Worm (Caenorhabditis elegans) whole organism, dauer: ENCODE results near the gene F54D12.10.

ENCODE experiments used
- unc-62 ChIP-seq: sonication (generic microtip); optimal IDR thresholded peaks from 2 replicates; lab custom pipeline; 2017; ENCODE audit warnings: missing biosample characterization, missing genetic modification reagents, missing genetic modification characterization

The F54D12.10 gene

DNA sequence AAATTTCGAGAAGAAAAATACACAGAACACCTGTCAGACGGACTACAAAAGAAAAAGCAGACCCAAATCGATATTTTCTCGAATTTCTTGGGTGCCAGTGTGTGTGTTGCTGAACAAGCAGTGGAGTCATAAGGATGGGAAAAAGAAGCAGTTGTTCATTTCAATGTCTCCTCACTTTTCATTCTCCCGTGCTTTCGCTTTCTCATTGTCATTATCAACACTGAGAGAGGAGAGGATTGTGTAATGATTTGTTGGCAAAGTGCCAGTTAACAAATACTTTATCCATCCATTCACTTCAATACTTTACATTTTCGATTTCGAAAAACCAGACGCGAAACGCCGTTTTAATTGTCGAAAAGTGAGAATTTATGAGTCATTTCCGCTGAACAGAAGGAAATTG lies 2.5 kb downstream of the F54D12.10 start:
- no peak for TF ChIP-seq unc-62

DNA sequence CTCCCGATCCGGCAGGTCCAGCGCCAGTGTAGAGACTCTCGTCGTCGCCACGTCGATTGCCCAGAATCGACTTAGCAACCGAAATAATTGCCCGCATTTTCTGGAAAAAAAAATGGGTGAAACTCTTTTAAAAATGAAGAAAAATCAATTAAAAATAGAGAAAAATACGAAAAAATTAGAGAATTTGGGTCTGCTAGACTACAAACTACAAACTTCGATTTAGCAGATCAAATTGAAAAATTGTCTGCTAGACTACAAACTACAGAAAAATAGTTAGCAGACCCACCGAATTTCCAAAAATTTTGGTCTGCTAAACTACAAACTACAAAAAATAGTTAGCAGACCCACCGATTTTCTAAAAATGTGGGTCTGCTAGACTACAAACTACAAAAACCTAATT lies 3.3 kb downstream of the F54D12.10 start, which contains the start of gene rog-1:
TSS of gene rog-1 (minus strand) at position 101 of the 400 bp plus-strand sequence.
- TF ChIP-seq unc-62: no peak

DNA sequence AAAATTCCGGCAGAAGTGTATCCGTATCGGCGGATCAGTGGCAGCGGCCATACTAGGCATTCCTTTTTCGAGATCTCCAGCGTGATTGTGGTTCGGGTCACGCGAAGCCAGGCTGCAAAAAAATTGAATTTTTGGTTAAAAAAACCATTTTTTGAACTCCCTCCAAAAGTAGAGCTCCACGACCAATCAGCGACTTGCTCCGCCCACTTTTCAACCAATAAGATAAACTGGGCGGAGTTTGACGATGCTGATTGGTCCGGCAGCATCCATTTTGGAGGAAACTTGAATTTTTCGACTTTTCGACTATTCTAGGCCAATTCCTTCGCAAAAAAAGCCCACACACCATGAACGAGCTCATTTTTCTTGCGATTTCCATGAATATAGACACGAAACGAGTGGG lies 3.7 kb downstream of the F54D12.10 start:
- no peak for TF ChIP-seq unc-62

DNA sequence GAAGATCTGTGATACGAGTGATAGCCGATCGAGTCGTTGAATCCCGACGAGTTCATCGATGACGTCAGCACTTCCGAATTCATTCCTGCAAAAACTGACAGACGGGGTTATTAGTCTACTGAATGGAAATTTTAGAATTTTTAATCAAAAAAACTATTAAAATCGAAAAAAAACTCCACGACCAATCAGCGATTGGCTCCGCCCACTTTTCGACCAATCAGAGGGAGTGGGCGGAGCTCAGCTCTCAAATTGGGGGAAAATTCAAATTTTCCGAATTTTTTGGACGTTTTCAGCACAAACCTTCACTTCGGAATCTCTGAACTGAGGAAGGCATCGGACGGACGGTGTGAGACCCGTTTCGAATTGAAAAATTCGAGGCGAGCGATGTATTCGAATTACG lies 5.2 kb downstream of the F54D12.10 start:
- no peak for TF ChIP-seq unc-62

DNA sequence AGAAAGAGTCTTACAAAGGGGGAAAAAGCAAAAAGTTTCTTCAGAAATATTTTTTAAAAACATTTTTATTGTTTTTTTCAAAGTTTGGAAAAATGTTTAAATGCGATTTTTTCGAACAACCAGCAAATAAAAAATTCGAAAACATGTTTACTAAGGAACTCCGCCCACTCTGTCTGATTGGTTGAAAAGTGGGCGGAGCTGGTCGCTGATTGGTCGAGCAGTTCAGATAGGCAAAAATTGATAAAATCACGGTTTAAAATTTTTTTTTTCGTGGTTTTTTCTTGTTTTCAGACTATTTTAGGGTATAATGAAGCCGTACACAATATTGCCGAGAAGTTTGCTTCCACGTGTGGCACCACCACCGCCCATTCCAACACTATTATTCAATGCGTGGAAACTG lies 6.0 kb downstream of the F54D12.10 start:
- TF ChIP-seq unc-62: no peak

DNA sequence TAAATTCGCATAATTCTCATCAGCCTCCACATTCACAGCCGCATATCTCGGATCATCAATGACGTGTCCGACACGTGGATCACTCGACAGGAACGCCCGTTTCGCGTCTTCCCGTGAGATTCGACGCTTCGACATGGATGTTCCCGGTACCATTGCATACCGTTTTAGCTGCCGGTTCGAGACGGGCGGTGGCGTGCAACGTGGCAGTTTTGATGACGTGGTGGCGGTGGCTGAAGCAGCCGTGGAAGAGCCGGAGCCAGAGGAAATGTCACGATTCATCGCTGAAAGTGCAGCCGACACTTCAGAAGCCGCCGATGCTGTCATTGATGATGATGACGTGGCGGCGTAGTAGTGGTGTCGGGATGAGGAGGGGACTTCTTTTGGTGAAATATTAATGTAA lies 6.6 kb downstream of the F54D12.10 start:
- no peak for TF ChIP-seq unc-62

DNA sequence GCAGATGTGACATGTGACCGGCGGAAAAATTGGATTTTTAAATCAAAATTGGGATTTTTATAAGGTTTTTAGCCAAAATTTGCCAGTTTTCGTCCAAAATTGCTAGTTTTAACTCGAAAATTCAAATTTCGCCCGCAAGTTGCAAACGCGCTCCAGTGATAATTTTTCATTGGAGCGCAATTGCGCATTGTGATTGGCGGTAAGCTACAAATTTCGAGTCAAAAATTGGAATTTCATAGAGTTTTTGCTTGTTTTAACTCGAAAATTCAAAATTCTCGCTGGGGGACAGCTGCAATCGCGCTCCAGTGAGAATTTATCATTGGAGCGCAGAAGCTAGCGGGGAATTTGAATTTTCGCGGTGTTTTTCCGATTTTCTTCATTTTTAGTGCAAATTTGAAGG lies 8.8 kb downstream of the F54D12.10 start:
- no peak for TF ChIP-seq unc-62

DNA sequence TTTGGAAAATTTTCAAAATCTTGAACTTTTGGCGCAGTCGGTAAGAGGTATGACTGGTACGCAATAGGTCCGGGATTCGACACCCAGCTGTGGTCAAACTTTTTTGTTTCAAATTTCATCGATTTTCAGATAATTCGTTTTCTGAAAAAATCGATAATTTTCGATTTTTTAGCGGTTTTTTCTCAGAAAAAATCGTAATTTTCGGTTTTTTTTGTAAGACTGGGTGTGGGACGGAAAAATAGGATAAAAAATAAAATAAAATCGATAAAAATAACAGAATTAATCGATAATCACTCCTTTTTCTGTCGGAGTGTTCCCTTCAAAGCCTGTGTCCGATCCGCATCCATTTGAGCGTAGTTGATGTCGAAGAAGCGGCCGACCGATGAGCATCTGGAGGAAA lies 9.4 kb downstream of the F54D12.10 start:
- no peak for TF ChIP-seq unc-62

DNA sequence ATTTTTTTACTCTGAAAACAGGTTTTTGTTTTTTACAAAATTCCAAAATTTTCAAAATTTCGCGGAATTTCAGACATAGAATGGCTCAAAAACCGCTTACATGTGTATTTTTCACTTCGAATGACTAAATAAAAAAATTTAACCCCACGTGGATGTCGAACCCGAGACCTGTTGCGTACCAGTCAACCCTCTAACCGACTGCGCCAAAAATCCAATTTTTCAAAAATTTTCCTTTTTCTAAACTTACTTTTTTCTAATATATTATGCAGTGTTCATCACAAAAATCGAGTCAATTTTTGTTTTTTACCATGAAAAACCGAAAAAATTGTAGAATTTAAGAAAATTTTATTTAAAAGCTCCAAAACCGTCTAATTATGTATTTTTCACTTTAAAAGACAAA lies 12.2 kb downstream of the F54D12.10 start:
- TF ChIP-seq unc-62: no peak

DNA sequence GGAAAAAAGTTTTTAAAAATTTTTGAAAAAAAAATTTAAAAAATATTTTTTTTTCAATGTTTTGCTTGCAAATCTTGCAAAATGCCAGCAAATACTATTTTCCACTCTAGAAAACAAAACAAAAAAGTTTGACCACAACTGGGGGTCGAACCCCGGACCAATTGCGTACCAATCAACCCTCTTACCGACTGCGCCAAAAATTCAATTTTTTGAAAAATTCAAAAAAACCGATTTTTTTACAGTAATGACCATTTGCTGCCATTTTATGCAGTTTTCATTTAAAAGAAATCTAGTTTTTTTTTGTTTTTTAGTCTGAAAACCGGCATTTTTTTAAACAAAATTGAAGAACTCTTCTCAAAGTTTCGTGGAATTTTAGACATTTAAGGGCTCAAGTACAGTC lies 15.7 kb downstream of the F54D12.10 start:
- no peak for TF ChIP-seq unc-62

DNA sequence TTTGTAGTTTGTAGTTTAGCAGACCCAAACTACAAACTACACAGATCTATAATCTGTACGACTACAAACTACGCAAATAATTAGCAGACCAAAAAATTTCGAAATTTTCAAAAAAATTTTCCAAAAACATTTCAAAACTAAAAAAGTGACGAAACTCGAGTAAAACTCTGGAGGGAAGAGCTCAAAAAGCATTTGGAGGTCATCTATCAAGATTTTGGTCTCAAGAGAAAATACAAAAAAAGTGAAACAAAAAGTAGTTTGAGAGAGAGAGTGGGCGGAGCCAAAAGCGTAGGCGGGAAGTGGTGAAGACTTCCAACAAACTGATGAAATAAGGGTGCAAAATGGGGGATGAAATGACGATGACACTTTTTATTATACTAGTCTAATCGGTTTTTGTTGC lies 17.9 kb downstream of the F54D12.10 start:
- TF ChIP-seq unc-62: no peak

DNA sequence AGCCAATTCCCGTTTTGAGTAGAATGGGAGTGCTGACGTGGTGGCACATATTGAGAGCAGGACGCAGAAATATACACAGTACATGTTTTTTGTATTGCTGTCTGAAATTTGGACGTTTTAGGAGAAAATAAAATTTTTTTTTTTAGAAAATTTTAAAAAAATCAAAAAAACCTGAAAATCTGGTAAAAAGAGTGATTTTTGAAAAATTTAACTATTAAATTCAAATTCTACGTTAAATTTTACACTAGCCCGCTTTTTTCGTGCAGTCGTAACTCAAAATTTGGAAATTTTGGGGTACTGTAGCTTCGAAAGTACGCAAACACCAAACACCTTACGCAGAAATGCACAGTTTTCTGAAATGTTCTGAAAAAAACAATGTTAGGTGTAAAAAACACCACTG lies 20.3 kb downstream of the F54D12.10 start, which contains the start of gene C13A10.2:
TSS of gene C13A10.2 (minus strand) at position 101 of the 400 bp plus-strand sequence.
- no peak for TF ChIP-seq unc-62

DNA sequence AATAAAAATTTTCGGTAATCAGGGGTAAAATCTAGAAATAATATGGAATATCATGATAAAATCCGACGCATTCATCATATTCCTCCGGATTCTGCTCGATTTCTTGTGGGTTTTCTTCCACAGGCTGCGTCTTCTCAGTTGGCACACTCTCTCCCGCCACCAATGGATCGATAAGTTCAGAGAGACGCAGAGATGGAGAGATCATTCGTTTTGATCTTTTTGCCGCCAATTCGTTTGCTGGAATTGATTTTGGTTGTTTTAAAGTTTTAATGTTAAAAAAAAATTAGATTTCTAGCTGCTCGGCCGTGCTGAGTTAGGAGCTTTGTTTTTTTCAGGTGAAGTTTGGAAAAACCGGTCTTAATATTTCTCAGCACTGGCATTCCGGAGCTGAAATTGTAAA lies 20.9 kb downstream of the F54D12.10 start:
- TF ChIP-seq unc-62: no peak

DNA sequence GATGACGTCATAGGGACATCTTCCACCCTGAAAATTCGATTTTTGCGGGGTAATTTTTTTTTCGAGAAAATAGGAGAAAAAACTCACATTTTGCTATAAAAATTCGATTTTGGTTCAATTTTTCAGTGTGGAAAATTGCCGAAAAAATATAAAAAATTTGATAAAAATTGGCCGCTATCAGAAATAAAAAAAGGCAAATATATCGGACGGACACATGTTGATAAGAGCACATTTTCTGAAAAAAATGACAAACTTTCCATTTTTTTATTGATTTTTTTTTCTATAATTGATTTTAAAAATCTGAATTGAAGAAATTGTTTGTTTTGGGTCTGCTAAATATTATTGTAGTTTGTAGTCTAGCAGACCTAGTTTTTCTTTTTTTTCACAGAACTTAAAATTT lies 22.7 kb downstream of the F54D12.10 start, which contains the start of gene C13A10.1:
TSS of gene C13A10.1 (minus strand) at position 170 of the 400 bp plus-strand sequence.
- no peak for TF ChIP-seq unc-62

DNA sequence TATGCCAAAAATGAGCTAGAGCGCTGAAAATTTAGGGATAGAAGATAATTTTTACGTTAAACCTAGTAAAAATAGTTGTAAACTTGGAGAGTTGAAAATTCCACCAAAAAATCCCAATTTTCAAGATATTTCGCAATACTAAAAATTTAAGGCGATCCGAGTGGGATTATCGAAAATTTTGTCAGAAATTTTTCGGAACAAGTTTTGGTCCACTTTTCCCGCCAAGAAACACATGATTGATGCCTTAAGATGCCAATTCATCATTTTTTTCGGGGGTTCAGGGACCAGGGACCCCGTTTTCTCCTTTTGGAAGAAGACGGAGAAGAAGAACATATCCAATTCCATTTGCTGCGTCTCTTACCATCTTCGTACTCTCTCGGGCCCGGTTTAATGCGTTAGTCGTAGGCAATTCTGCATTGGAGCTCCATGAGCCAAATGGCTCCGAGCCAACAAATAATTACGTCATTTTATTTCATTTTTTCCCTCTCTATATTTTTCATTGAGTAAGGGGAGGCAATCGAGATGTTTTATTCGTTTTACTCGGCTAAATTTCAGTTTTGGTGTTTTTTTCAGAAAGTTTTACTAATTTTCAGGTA lies 33.5 kb downstream of the F54D12.10 start:
- TF ChIP-seq unc-62: no peak

DNA sequence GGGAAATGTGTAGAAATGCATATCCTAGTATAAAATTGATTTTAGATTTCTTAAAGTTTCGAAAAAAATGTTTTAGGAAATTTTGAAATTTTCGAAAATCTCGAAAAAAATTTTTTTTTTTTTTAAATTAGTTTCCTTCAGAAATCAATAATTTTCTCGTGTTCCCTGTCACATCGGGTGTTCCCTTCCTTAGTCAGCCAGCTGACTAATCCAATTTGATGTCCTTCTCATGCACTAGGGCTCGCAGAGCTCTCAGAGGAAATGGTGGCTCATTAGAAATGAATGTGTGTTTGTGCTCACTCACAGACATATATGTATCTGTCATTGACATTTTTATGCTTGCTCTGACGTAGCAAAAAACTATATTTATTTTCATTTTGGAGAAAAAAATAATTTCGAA lies 34.4 kb downstream of the F54D12.10 start:
- TF ChIP-seq unc-62: no peak

DNA sequence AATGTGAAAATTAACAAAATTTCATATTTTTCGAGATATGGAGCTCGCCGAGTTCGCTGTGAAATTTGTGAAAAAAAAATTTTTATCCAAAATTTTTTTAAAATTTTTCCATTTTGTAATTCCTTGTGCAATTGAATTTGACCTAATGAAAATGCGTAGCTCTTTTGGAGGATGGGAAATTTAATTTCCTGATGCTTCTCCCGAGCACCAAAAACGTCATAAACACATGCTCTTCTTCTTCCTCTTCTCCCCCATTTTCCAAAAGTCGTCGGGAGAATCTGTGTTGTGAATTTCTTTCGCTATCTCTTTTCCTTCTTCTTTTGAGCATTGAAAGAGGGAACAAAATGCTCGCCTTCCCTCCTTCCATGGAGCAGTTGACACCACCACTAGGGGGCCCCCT lies 36.7 kb downstream of the F54D12.10 start:
- TF ChIP-seq unc-62: no peak

DNA sequence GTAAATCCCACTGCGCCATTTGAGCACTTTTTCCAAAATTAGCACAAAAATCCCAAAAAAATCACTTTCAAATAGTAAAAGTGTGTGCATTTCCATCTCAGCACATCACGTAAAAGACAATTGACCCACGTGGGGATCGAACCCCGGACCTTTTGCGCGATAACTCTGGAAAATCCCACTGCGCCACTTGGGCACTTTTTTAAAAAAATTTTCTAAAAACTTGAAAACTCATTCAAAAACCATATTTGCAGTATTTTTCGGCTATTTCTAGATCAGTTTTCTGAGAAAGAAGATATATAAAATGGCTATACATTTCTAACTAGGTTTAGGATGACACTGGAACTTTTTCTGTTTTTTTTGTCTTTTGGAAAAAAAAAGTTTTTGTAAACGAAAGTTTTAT lies 38.1 kb downstream of the F54D12.10 start:
- no peak for TF ChIP-seq unc-62

DNA sequence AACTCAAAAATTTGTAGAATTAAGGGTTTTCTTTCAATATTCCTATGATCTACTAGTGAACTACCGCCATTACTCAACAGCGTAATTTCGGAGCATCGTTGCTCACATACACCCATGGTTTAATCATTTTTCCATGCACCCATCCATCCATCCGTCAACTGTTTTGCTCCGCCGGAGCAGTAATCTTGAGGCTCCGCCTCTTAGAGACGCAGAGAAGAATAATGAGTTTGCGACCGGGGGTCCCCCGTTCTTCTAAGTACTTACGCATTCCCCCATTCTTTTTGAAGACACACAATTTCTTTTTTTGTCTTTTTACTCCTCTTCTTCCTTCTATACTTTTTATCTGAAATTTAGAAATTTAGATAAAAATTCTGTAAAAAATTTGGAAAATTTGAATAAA lies 40.0 kb downstream of the F54D12.10 start:
- TF ChIP-seq unc-62: no peak
